Worm (Caenorhabditis elegans) whole organism, young adult: ENCODE measurements around the gene T21D12.14.

Experiments used
- lsy-27 ChIP-seq: sonication (generic microtip); optimal IDR thresholded peaks from 2 replicates; lab custom pipeline; 2017; ENCODE audit warnings: missing genetic modification characterization, mild to moderate bottlenecking, missing compliant biosample characterization, antibody characterized with exemption, missing genotype, borderline replicate concordance; ENCODE audit not compliant: insufficient read depth
- sea-2 ChIP-seq: fragments of 200-800 bp; sonication (Bioruptor generic); IDR thresholded peaks from 2 replicates; pipeline ENCODE4 v1.3.6; 2022; ENCODE audit warnings: missing genetic modification characterization, missing compliant biosample characterization
- snpc-4 ChIP-seq, 5 experiments: fragments of 150-350 bp in 1 of 5; sonication (generic microtip) in 4 of 5; optimal IDR thresholded peaks; 2 replicates each; lab custom pipeline; 2014 to 2018; ENCODE audit warnings: missing genetic modification characterization in 5 of 5, missing biosample characterization in 3 of 5, antibody characterized with exemption in 2 of 5, mild to moderate bottlenecking in 2 of 5, missing compliant biosample characterization in 2 of 5, missing genotype in 2 of 5, moderate library complexity in 2 of 5, missing genetic modification reagents in 1 of 5
- zfh-2 ChIP-seq: fragments of 200-800 bp; sonication (Bioruptor generic); conservative IDR thresholded peaks from 2 replicates; pipeline ENCODE4 v1.3.6; 2022; ENCODE audit warnings: missing genetic modification reagents, missing genetic modification characterization, missing compliant biosample characterization
- ztf-3 ChIP-seq: fragments of 200-800 bp; sonication (Bioruptor generic); optimal IDR thresholded peaks from 2 replicates; lab custom pipeline; 2018; ENCODE audit warnings: mild to moderate bottlenecking, missing genetic modification characterization, missing compliant biosample characterization

- TF ChIP-seq lsy-27 (tag; lab: Kevin White, UChicago) (no peak), snpc-4 (GFP tag; optimal IDR thresholded peaks at IDR 0.05; lab: Kevin White, UChicago) (no peak), snpc-4 (tag; optimal IDR thresholded peaks at IDR 0.05; lab: Kevin White, UChicago) (no peak), ztf-3 (GFP tag; lab: Kevin White, UChicago) (no peak), zfh-2 (no peak), sea-2 (no peak)
Measured at ce11 chrIV:269107-269506, 18.8 kb downstream of the T21D12.14 start, which contains the start of gene T21D12.11.
